Worm (Caenorhabditis elegans) whole organism, L2 larva: ENCODE results near the gene tram-1.

Experiments used
- C34F6.9 ChIP-seq: fragments of 150-350 bp; optimal IDR thresholded peaks from 2 replicates; lab custom pipeline; 2014; ENCODE audit warnings: missing biosample characterization, missing genetic modification characterization
- R02D3.7 ChIP-seq: fragments of 150-350 bp; optimal IDR thresholded peaks from 2 replicates; lab custom pipeline; 2014; ENCODE audit warnings: missing biosample characterization, missing genetic modification characterization
- Y55F3AM.14 ChIP-seq: fragments of 200-800 bp; sonication (Bioruptor generic); optimal IDR thresholded peaks from 2 replicates; lab custom pipeline; 2018; ENCODE audit warnings: mild to moderate bottlenecking, missing genetic modification characterization, missing compliant biosample characterization
- ZK546.5 ChIP-seq: sonication (generic microtip); optimal IDR thresholded peaks from 2 replicates; lab custom pipeline; 2017; ENCODE audit warnings: missing biosample characterization, missing genetic modification characterization
- alr-1 ChIP-seq: fragments of 150-350 bp; optimal IDR thresholded peaks from 2 replicates; lab custom pipeline; 2014; ENCODE audit warnings: missing biosample characterization, missing genetic modification characterization
- blmp-1 ChIP-seq: sonication (generic microtip); optimal IDR thresholded peaks from 2 replicates; lab custom pipeline; 2017; ENCODE audit warnings: missing genetic modification characterization, mild to moderate bottlenecking, missing compliant biosample characterization, antibody characterized with exemption, moderate library complexity; ENCODE audit not compliant: insufficient read depth
- ceh-16 ChIP-seq: fragments of 150-350 bp; optimal IDR thresholded peaks from 2 replicates; lab custom pipeline; 2014; ENCODE audit warnings: missing biosample characterization, missing genetic modification characterization
- ceh-82 ChIP-seq: fragments of 150-350 bp; optimal IDR thresholded peaks from 2 replicates; lab custom pipeline; 2014; ENCODE audit warnings: missing biosample characterization, missing genetic modification characterization
- crh-2 ChIP-seq: sonication (generic microtip); optimal IDR thresholded peaks from 2 replicates; lab custom pipeline; 2017; ENCODE audit warnings: missing biosample characterization, missing genetic modification characterization
- dmd-4 ChIP-seq: sonication (generic microtip); optimal IDR thresholded peaks from 2 replicates; lab custom pipeline; 2017; ENCODE audit warnings: missing biosample characterization, missing genetic modification characterization
- elt-1 ChIP-seq: fragments of 150-350 bp; optimal IDR thresholded peaks from 2 replicates; lab custom pipeline; 2014; ENCODE audit warnings: missing biosample characterization, missing genetic modification characterization
- elt-3 ChIP-seq: sonication (generic microtip); optimal IDR thresholded peaks from 2 replicates; lab custom pipeline; 2017; ENCODE audit warnings: missing biosample characterization, missing genetic modification characterization
- fos-1 ChIP-seq: fragments of 150-350 bp; optimal IDR thresholded peaks from 2 replicates; lab custom pipeline; 2014; ENCODE audit warnings: missing biosample characterization, missing genetic modification characterization
- gmeb-1 ChIP-seq: fragments of 150-350 bp; optimal IDR thresholded peaks from 2 replicates; lab custom pipeline; 2014; ENCODE audit warnings: missing biosample characterization, missing genetic modification characterization
- lin-11 ChIP-seq: fragments of 150-350 bp; sonication (generic microtip); optimal IDR thresholded peaks from 2 replicates; lab custom pipeline; 2014; ENCODE audit warnings: missing biosample characterization, missing genetic modification characterization, inconsistent platforms, mixed read lengths
- lin-13 ChIP-seq: fragments of 150-350 bp; optimal IDR thresholded peaks from 2 replicates; lab custom pipeline; 2014; ENCODE audit warnings: missing biosample characterization, missing genetic modification reagents, missing genetic modification characterization
- lsy-2 ChIP-seq, 2 experiments: fragments of 150-350 bp in 1 of 2; sonication (generic microtip) in 1 of 2; optimal IDR thresholded peaks; 2 replicates each; lab custom pipeline; 2014 to 2017; ENCODE audit warnings: missing biosample characterization in 2 of 2, missing genetic modification characterization in 2 of 2
- mab-5 ChIP-seq: fragments of 150-350 bp; optimal IDR thresholded peaks from 2 replicates; lab custom pipeline; 2014; ENCODE audit warnings: missing biosample characterization, missing genetic modification characterization
- mbf-1 ChIP-seq: sonication (generic microtip); optimal IDR thresholded peaks from 2 replicates; lab custom pipeline; 2017; ENCODE audit warnings: missing biosample characterization, missing genetic modification characterization
- mdl-1 ChIP-seq, 2 experiments: fragments of 150-350 bp in 1 of 2; sonication (generic microtip) in 1 of 2; optimal IDR thresholded peaks; 2 replicates each; lab custom pipeline; 2017; ENCODE audit warnings: missing biosample characterization in 2 of 2, missing genetic modification characterization in 2 of 2
- nhr-11 ChIP-seq: fragments of 150-350 bp; optimal IDR thresholded peaks from 2 replicates; lab custom pipeline; 2014; ENCODE audit warnings: missing biosample characterization, missing genetic modification characterization
- nhr-12 ChIP-seq: fragments of 150-350 bp; optimal IDR thresholded peaks from 2 replicates; lab custom pipeline; 2014; ENCODE audit warnings: missing biosample characterization, missing genetic modification characterization
- nhr-129 ChIP-seq: fragments of 150-350 bp; optimal IDR thresholded peaks from 2 replicates; lab custom pipeline; 2014; ENCODE audit warnings: missing biosample characterization, missing genetic modification characterization
- nhr-21 ChIP-seq: fragments of 150-350 bp; optimal IDR thresholded peaks from 2 replicates; lab custom pipeline; 2014; ENCODE audit warnings: missing biosample characterization, missing genetic modification characterization
- nhr-23 ChIP-seq: fragments of 150-350 bp; optimal IDR thresholded peaks from 2 replicates; lab custom pipeline; 2014; ENCODE audit warnings: missing biosample characterization, missing genetic modification reagents, missing genetic modification characterization
- nhr-237 ChIP-seq: fragments of 150-350 bp; optimal IDR thresholded peaks from 2 replicates; lab custom pipeline; 2014; ENCODE audit warnings: missing biosample characterization, missing genetic modification characterization
- nhr-25 ChIP-seq: fragments of 150-350 bp; sonication (generic microtip); optimal IDR thresholded peaks from 3 replicates; lab custom pipeline; 2014; ENCODE audit warnings: missing biosample characterization, missing genetic modification characterization
- nhr-6 ChIP-seq: fragments of 150-350 bp; optimal IDR thresholded peaks from 2 replicates; lab custom pipeline; 2014; ENCODE audit warnings: missing biosample characterization, missing genetic modification characterization
- nhr-77 ChIP-seq: fragments of 150-350 bp; optimal IDR thresholded peaks from 2 replicates; lab custom pipeline; 2014; ENCODE audit warnings: missing biosample characterization, missing genetic modification characterization
- sem-4 ChIP-seq: fragments of 150-350 bp; optimal IDR thresholded peaks from 2 replicates; lab custom pipeline; 2014; ENCODE audit warnings: missing biosample characterization, missing genetic modification reagents, missing genetic modification characterization
- skn-1 ChIP-seq: sonication (generic microtip); optimal IDR thresholded peaks from 2 replicates; lab custom pipeline; 2017; ENCODE audit warnings: missing biosample characterization, missing genetic modification characterization
- sma-3 ChIP-seq: sonication (generic microtip); optimal IDR thresholded peaks from 2 replicates; lab custom pipeline; 2016; ENCODE audit warnings: missing genetic modification reagents, missing genetic modification characterization, missing compliant biosample characterization
- sma-9 ChIP-seq, 2 experiments: fragments of 150-350 bp in 1 of 2; sonication (generic microtip) in 1 of 2; optimal IDR thresholded peaks; 2 replicates each; lab custom pipeline; 2014 to 2016; ENCODE audit warnings: missing genetic modification characterization in 2 of 2, mild to moderate bottlenecking in 1 of 2, missing biosample characterization in 1 of 2, missing compliant biosample characterization in 1 of 2, missing genetic modification reagents in 1 of 2, moderate library complexity in 1 of 2
- snpc-4 ChIP-seq: fragments of 150-350 bp; optimal IDR thresholded peaks from 2 replicates; lab custom pipeline; 2014; ENCODE audit warnings: missing biosample characterization, missing genetic modification characterization
- unc-62 ChIP-seq: fragments of 150-350 bp; optimal IDR thresholded peaks from 2 replicates; lab custom pipeline; 2014; ENCODE audit warnings: missing biosample characterization, missing genetic modification reagents, missing genetic modification characterization
- zag-1 ChIP-seq: fragments of 150-350 bp; optimal IDR thresholded peaks from 2 replicates; lab custom pipeline; 2014; ENCODE audit warnings: missing biosample characterization, missing genetic modification characterization
- ztf-1 ChIP-seq: fragments of 200-800 bp; sonication (Bioruptor generic); conservative IDR thresholded peaks from 2 replicates; pipeline ENCODE4 v1.3.6; 2022; ENCODE audit warnings: missing genetic modification characterization, missing compliant biosample characterization
- ztf-11 ChIP-seq: sonication (generic microtip); optimal IDR thresholded peaks from 2 replicates; lab custom pipeline; 2017; ENCODE audit warnings: missing biosample characterization, missing genetic modification characterization
- ztf-4 ChIP-seq: fragments of 150-350 bp; optimal IDR thresholded peaks from 2 replicates; lab custom pipeline; 2014; ENCODE audit warnings: missing biosample characterization, missing genetic modification characterization

The tram-1 gene

DNA sequence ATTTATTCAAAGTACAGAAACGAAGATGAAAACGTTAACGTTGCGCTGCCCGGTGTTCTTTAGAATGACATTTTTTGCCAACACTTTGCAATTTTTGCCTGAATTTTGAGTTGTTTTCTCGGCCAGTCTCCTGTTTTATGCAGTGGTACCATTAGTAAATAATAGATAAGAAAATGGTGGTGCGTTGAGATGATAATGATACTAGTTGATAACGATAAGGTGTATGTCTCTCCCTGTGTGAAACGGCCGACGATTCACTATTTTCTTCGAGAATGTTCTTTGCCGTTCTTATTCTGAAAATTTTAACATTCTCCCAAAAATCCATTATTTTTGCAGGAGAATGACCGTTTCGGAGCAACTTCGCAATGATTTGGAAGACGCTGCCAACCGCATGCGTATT, 22.2 kb upstream of the tram-1 start, which contains the start of gene tkt-1:
tkt-1 (plus strand) TSS at position 337 of the 400 bp plus-strand sequence.
- TF ChIP-seq nhr-11 (tag; lab: Kevin White, UChicago) (no peak), dmd-4 (tag; lab: Kevin White, UChicago) (no peak), sma-9 (GFP tag; optimal IDR thresholded peaks at IDR 0.05; lab: Kevin White, UChicago) (peak; percentile 28), sma-9 (tag; optimal IDR thresholded peaks at IDR 0.05; lab: Kevin White, UChicago) (no peak), fos-1 (tag; lab: Kevin White, UChicago) (peak; percentile 79), crh-2 (peak; percentile 81)

ce11 chrIV:10242458-10243123, 21.5 kb upstream of the tram-1 start:
- TF ChIP-seq mdl-1 (tag; optimal IDR thresholded peaks at IDR 0.05; lab: Kevin White, UChicago), result no peak
- no peak for TF ChIP-seq R02D3.7 (tag; lab: Kevin White, UChicago)
- TF ChIP-seq crh-2, result peak; percentile 24
- TF ChIP-seq lsy-2 (tag; optimal IDR thresholded peaks at IDR 0.05; lab: Kevin White, UChicago), result peak in 1 of 2 experiments; percentile 41
- peak; percentile 68 for TF ChIP-seq nhr-129 (tag; lab: Kevin White, UChicago)
- TF ChIP-seq lin-13 (GFP tag; lab: Kevin White, UChicago), result peak; percentile 25
- no peak for TF ChIP-seq alr-1 (tag; lab: Kevin White, UChicago)
- TF ChIP-seq ceh-82 (tag; lab: Kevin White, UChicago), result no peak
- no peak for TF ChIP-seq ztf-4 (tag; lab: Kevin White, UChicago)
- peak; percentile 79 for TF ChIP-seq gmeb-1 (tag; lab: Kevin White, UChicago)
- TF ChIP-seq skn-1 (tag; lab: Kevin White, UChicago), result no peak
- no peak for TF ChIP-seq Y55F3AM.14
- TF ChIP-seq dmd-4 (tag; lab: Kevin White, UChicago), result no peak
- TF ChIP-seq ztf-11 (tag; lab: Kevin White, UChicago), result no peak
- TF ChIP-seq sem-4, result no peak
- TF ChIP-seq elt-3 (tag; lab: Kevin White, UChicago), result no peak
- TF ChIP-seq sma-3 (GFP tag; lab: Kevin White, UChicago), result no peak
- no peak for TF ChIP-seq nhr-25 (tag; lab: Kevin White, UChicago)
- TF ChIP-seq mbf-1, result no peak
- TF ChIP-seq nhr-6 (tag; lab: Kevin White, UChicago), result no peak
- no peak for TF ChIP-seq nhr-237
- no peak for TF ChIP-seq ZK546.5 (tag; lab: Kevin White, UChicago)
- TF ChIP-seq C34F6.9 (tag; lab: Kevin White, UChicago), result no peak
- TF ChIP-seq mab-5, result no peak
- no peak for TF ChIP-seq blmp-1 (tag; lab: Kevin White, UChicago)
- no peak for TF ChIP-seq nhr-21
- TF ChIP-seq elt-1 (tag; lab: Kevin White, UChicago), result no peak

DNA sequence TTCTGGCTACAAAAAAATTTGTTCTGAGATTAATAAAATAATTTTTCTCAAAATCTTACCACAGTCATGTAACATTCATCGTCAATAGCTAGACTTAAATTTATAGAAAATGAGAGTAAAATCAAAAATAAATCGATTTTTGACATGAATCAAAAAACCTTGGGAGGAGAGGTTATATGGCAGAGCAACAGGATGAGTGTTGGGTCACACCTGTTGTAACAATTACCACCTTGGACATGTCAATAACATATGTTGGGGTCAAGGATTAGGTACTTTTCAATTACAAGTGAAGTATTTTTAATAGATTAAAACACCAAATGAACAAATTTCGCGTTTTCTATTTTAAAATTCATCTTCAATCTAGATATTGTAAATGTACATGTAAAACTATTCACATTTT, 20.6 kb upstream of the tram-1 start, which contains the start of gene lipl-7:
lipl-7 (minus strand) TSS at position 165 of the 400 bp plus-strand sequence.
- TF ChIP-seq crh-2 (no peak), nhr-12 (tag; lab: Kevin White, UChicago) (no peak), ZK546.5 (tag; lab: Kevin White, UChicago) (no peak), unc-62 (GFP tag; lab: Kevin White, UChicago) (no peak), elt-1 (tag; lab: Kevin White, UChicago) (no peak), ceh-16 (tag; lab: Kevin White, UChicago) (no peak), ztf-1 (no peak), sma-9 (GFP tag; optimal IDR thresholded peaks at IDR 0.05; lab: Kevin White, UChicago) (no peak), sma-9 (tag; optimal IDR thresholded peaks at IDR 0.05; lab: Kevin White, UChicago) (no peak), nhr-77 (tag; lab: Kevin White, UChicago) (no peak), fos-1 (tag; lab: Kevin White, UChicago) (no peak), snpc-4 (tag; lab: Kevin White, UChicago) (no peak), sma-3 (GFP tag; lab: Kevin White, UChicago) (no peak), alr-1 (tag; lab: Kevin White, UChicago) (no peak), gmeb-1 (tag; lab: Kevin White, UChicago) (no peak), nhr-23 (tag; lab: Kevin White, UChicago) (no peak), lsy-2 (tag; optimal IDR thresholded peaks at IDR 0.05; lab: Kevin White, UChicago) (no peak), nhr-21 (no peak), nhr-25 (tag; lab: Kevin White, UChicago) (no peak), zag-1 (tag; lab: Kevin White, UChicago) (no peak), lin-11 (tag; lab: Kevin White, UChicago) (no peak)
